Worm (Caenorhabditis elegans) whole organism, young adult: ENCODE measurements around the gene D1086.12.

Source experiments
- pbrm-1 ChIP-seq: fragments of 200-800 bp; sonication (Bioruptor generic); IDR thresholded peaks from 2 replicates; pipeline ENCODE4 v1.3.6; 2022; ENCODE audit warnings: missing genetic modification reagents, missing genetic modification characterization, missing compliant biosample characterization
- pha-4 ChIP-seq: fragments of 150-350 bp; sonication (generic microtip); optimal IDR thresholded peaks from 2 replicates; lab custom pipeline; 2014; ENCODE audit warnings: missing biosample characterization, missing genetic modification reagents, missing genetic modification characterization

- TF ChIP-seq pbrm-1 (GFP tag; lab: Robert Waterston, UW) (no peak), pha-4 (tag; lab: Kevin White, UChicago) (no peak)
Measured at ce11 chrV:14094953-14095352, 6.0 kb upstream of the D1086.12 start.
